Fruit fly (Drosophila melanogaster) whole organism, embryonic: Measurements from ENCODE around the gene HemK2.

ENCODE experiments used
- BEAF-32 ChIP-seq: fragments of 200-800 bp; sonication (Bioruptor generic); optimal IDR thresholded peaks from 3 replicates; lab custom pipeline; 2017; ENCODE audit warnings: missing biosample characterization, missing genetic modification characterization, mild to moderate bottlenecking, moderate library complexity, missing genetic modification reagents
- Bgb ChIP-seq: fragments of 200-800 bp; sonication (Bioruptor generic); IDR thresholded peaks from 2 replicates; pipeline ENCODE4 v1.3.6; 2022; ENCODE audit warnings: missing biosample characterization, missing genetic modification characterization; ENCODE audit not compliant: partially characterized antibody
- BtbVII ChIP-seq: fragments of 200-800 bp; sonication (Bioruptor generic); optimal IDR thresholded peaks from 3 replicates; lab custom pipeline; 2017; ENCODE audit warnings: missing biosample characterization, mild to moderate bottlenecking, missing genetic modification characterization
- CG10565 ChIP-seq: fragments of 200-800 bp; sonication (Bioruptor generic); optimal IDR thresholded peaks from 3 replicates; lab custom pipeline; 2016; ENCODE audit warnings: missing biosample characterization, mild to moderate bottlenecking, missing genetic modification characterization
- CG12391 ChIP-seq: fragments of 200-800 bp; sonication (Bioruptor generic); optimal IDR thresholded peaks from 3 replicates; lab custom pipeline; 2018; ENCODE audit warnings: missing biosample characterization, mild to moderate bottlenecking, missing genetic modification characterization, moderate library complexity
- CG12659 ChIP-seq: fragments of 200-800 bp; sonication (Bioruptor generic); optimal IDR thresholded peaks from 3 replicates; lab custom pipeline; 2017; ENCODE audit warnings: mild to moderate bottlenecking, missing biosample characterization, missing genetic modification reagents, missing genetic modification characterization
- CG13775 ChIP-seq: fragments of 200-800 bp; sonication (Bioruptor generic); optimal IDR thresholded peaks from 3 replicates; lab custom pipeline; 2017; ENCODE audit warnings: missing biosample characterization, mild to moderate bottlenecking, missing genetic modification characterization
- CG14050 ChIP-seq: fragments of 200-800 bp; sonication (Bioruptor generic); IDR thresholded peaks from 3 replicates; pipeline ENCODE4 v1.3.6; 2022; ENCODE audit warnings: missing biosample characterization, missing genetic modification characterization
- CG15011 ChIP-seq: fragments of 200-800 bp; sonication (Bioruptor generic); optimal IDR thresholded peaks from 3 replicates; lab custom pipeline; 2018; ENCODE audit warnings: missing biosample characterization, mild to moderate bottlenecking, missing genetic modification characterization
- CG17385 ChIP-seq: fragments of 200-800 bp; sonication (Bioruptor generic); optimal IDR thresholded peaks from 3 replicates; lab custom pipeline; 2018; ENCODE audit warnings: missing biosample characterization, mild to moderate bottlenecking, missing genetic modification characterization
- CG17829 ChIP-seq: fragments of 200-800 bp; optimal IDR thresholded peaks from 2 replicates; lab custom pipeline; 2019; ENCODE audit warnings: missing biosample characterization, mild to moderate bottlenecking, missing genetic modification characterization, moderate library complexity
- CG2116 ChIP-seq: fragments of 200-800 bp; sonication (Bioruptor generic); optimal IDR thresholded peaks from 3 replicates; lab custom pipeline; 2018; ENCODE audit warnings: missing biosample characterization, mild to moderate bottlenecking, missing genetic modification characterization
- CG2875 ChIP-seq: fragments of 200-800 bp; sonication (Bioruptor generic); optimal IDR thresholded peaks from 2 replicates; lab custom pipeline; 2017; ENCODE audit warnings: missing biosample characterization, mild to moderate bottlenecking, missing genetic modification characterization, missing genetic modification reagents
- CG4360 ChIP-seq: fragments of 200-800 bp; sonication (Bioruptor generic); IDR thresholded peaks from 2 replicates; pipeline ENCODE4 v1.3.6; 2022; ENCODE audit warnings: missing biosample characterization, missing genetic modification characterization
- CG4617 ChIP-seq: fragments of 200-800 bp; sonication (Bioruptor generic); optimal IDR thresholded peaks from 3 replicates; lab custom pipeline; 2016; ENCODE audit warnings: missing biosample characterization, missing genetic modification characterization, borderline replicate concordance
- CG4820 ChIP-seq: fragments of 200-800 bp; sonication (Bioruptor generic); optimal IDR thresholded peaks from 3 replicates; lab custom pipeline; 2016; ENCODE audit warnings: missing biosample characterization, missing genetic modification characterization
- CG6272 ChIP-seq: fragments of 200-800 bp; sonication (Bioruptor generic); IDR thresholded peaks from 2 replicates; pipeline ENCODE4 v1.3.6; 2022; ENCODE audit warnings: missing biosample characterization, missing genetic modification characterization
- CG7786 ChIP-seq: fragments of 200-800 bp; sonication (Bioruptor generic); optimal IDR thresholded peaks from 2 replicates; lab custom pipeline; 2016; ENCODE audit warnings: missing biosample characterization, missing genetic modification characterization
- CG8388 ChIP-seq: fragments of 200-800 bp; sonication (Bioruptor generic); optimal IDR thresholded peaks from 2 replicates; lab custom pipeline; 2019; ENCODE audit warnings: missing biosample characterization, mild to moderate bottlenecking, missing genetic modification characterization, moderate library complexity
- Dp ChIP-seq: fragments of 200-800 bp; sonication (Bioruptor generic); optimal IDR thresholded peaks from 2 replicates; lab custom pipeline; 2018; ENCODE audit warnings: missing biosample characterization, mild to moderate bottlenecking, missing genetic modification characterization, moderate library complexity
- Ets65A ChIP-seq: fragments of 200-800 bp; sonication (Bioruptor generic); peaks from one replicate; lab custom pipeline; 2016; ENCODE audit warnings: missing biosample characterization, missing genetic modification characterization
- HHEX ChIP-seq: fragments of 200-800 bp; sonication (Bioruptor generic); optimal IDR thresholded peaks from 3 replicates; lab custom pipeline; 2017; ENCODE audit warnings: missing biosample characterization, mild to moderate bottlenecking, missing genetic modification characterization, missing genetic modification reagents
- HLHmδ ChIP-seq: fragments of 200-800 bp; sonication (Bioruptor generic); optimal IDR thresholded peaks from 2 replicates; lab custom pipeline; 2018; ENCODE audit warnings: missing biosample characterization, mild to moderate bottlenecking, missing genetic modification characterization, moderate library complexity
- Lpt ChIP-seq: fragments of >200 bp; optimal IDR thresholded peaks from 2 replicates; lab custom pipeline; 2018; ENCODE audit warnings: missing biosample characterization, missing genetic modification characterization
- Neu2 ChIP-seq: fragments of 200-800 bp; sonication (Bioruptor generic); optimal IDR thresholded peaks from 3 replicates; lab custom pipeline; 2016; ENCODE audit warnings: missing biosample characterization, missing genetic modification characterization, borderline replicate concordance
- Rx ChIP-seq: fragments of 200-800 bp; sonication (Bioruptor generic); IDR thresholded peaks from 2 replicates; pipeline ENCODE4 v1.3.6; 2022; ENCODE audit warnings: missing biosample characterization, missing genetic modification characterization
- Taf1 ChIP-seq: fragments of 200-800 bp; sonication (Bioruptor generic); IDR thresholded peaks from 2 replicates; pipeline ENCODE4 v1.3.6; 2022; ENCODE audit warnings: missing biosample characterization, missing genetic modification characterization
- al ChIP-seq: fragments of 200-800 bp; sonication (Bioruptor generic); IDR thresholded peaks from 2 replicates; pipeline ENCODE4 v1.3.6; 2022; ENCODE audit warnings: missing biosample characterization, missing genetic modification characterization
- ato ChIP-seq: fragments of 200-800 bp; sonication (Bioruptor generic); IDR thresholded peaks from 2 replicates; pipeline ENCODE4 v1.3.6; 2022; ENCODE audit warnings: missing biosample characterization, missing genetic modification characterization; ENCODE audit not compliant: partially characterized antibody
- cas ChIP-seq: fragments of 200-800 bp; sonication (Bioruptor generic); IDR thresholded peaks from 2 replicates; pipeline ENCODE4 v1.3.6; 2022; ENCODE audit warnings: missing biosample characterization, missing genetic modification characterization
- crc ChIP-seq: fragments of 200-800 bp; sonication (Bioruptor generic); optimal IDR thresholded peaks from 2 replicates; lab custom pipeline; 2016; ENCODE audit warnings: missing biosample characterization, missing genetic modification characterization
- disco-r ChIP-seq: fragments of 200-800 bp; sonication (Bioruptor generic); optimal IDR thresholded peaks from 2 replicates; lab custom pipeline; 2016; ENCODE audit warnings: missing biosample characterization, missing genetic modification characterization
- exex ChIP-seq: fragments of 200-800 bp; sonication (Bioruptor generic); optimal IDR thresholded peaks from 4 replicates; lab custom pipeline; 2018; ENCODE audit warnings: missing biosample characterization, mild to moderate bottlenecking, missing genetic modification characterization, moderate library complexity
- gfzf ChIP-seq: fragments of 200-800 bp; sonication (Bioruptor generic); optimal IDR thresholded peaks from 2 replicates; lab custom pipeline; 2016; ENCODE audit warnings: missing biosample characterization, mild to moderate bottlenecking, missing genetic modification characterization, moderate library complexity
- grau ChIP-seq: fragments of 200-800 bp; optimal IDR thresholded peaks from 3 replicates; lab custom pipeline; 2019; ENCODE audit warnings: missing biosample characterization, mild to moderate bottlenecking, missing genetic modification characterization, moderate library complexity
- h ChIP-seq: fragments of >200 bp; optimal IDR thresholded peaks from 2 replicates; lab custom pipeline; 2017
- kah ChIP-seq: fragments of 200-800 bp; sonication (Bioruptor generic); optimal IDR thresholded peaks from 2 replicates; lab custom pipeline; 2018; ENCODE audit warnings: missing biosample characterization, mild to moderate bottlenecking, missing genetic modification characterization
- kni ChIP-seq: fragments of 200-800 bp; sonication (Bioruptor generic); optimal IDR thresholded peaks from 3 replicates; lab custom pipeline; 2017; ENCODE audit warnings: mild to moderate bottlenecking, missing biosample characterization, missing genetic modification reagents, missing genetic modification characterization
- knrl ChIP-seq: fragments of 200-800 bp; sonication (Bioruptor generic); IDR thresholded peaks from 3 replicates; pipeline ENCODE4 v1.3.6; 2022; ENCODE audit warnings: missing biosample characterization, missing genetic modification characterization; ENCODE audit not compliant: partially characterized antibody
- nmo ChIP-seq: fragments of 200-800 bp; sonication (Bioruptor generic); optimal IDR thresholded peaks from 2 replicates; lab custom pipeline; 2018; ENCODE audit warnings: missing biosample characterization, mild to moderate bottlenecking, missing genetic modification characterization, moderate library complexity
- pros ChIP-seq: fragments of 200-800 bp; sonication (Bioruptor generic); optimal IDR thresholded peaks from 3 replicates; lab custom pipeline; 2019; ENCODE audit warnings: missing biosample characterization, mild to moderate bottlenecking, missing genetic modification characterization, moderate library complexity
- pzg ChIP-seq: fragments of 200-800 bp; sonication (Bioruptor generic); optimal IDR thresholded peaks from 3 replicates; lab custom pipeline; 2018; ENCODE audit warnings: missing biosample characterization, mild to moderate bottlenecking, missing genetic modification characterization, moderate library complexity
- sd ChIP-seq: fragments of 200-800 bp; sonication (Bioruptor generic); optimal IDR thresholded peaks from 3 replicates; lab custom pipeline; 2018; ENCODE audit warnings: missing biosample characterization, mild to moderate bottlenecking, missing genetic modification characterization, moderate library complexity
- sim ChIP-seq: fragments of 200-800 bp; sonication (Bioruptor generic); IDR thresholded peaks from 2 replicates; pipeline ENCODE4 v1.3.6; 2022; ENCODE audit warnings: missing biosample characterization, missing genetic modification characterization
- sna ChIP-seq: fragments of 200-800 bp; sonication (Bioruptor generic); IDR thresholded peaks from 2 replicates; pipeline ENCODE4 v1.3.6; 2022; ENCODE audit warnings: missing biosample characterization, missing genetic modification characterization; ENCODE audit not compliant: partially characterized antibody
- stwl ChIP-seq: fragments of 200-800 bp; sonication (Bioruptor generic); optimal IDR thresholded peaks from 3 replicates; lab custom pipeline; 2018; ENCODE audit warnings: missing biosample characterization, mild to moderate bottlenecking, missing genetic modification characterization, moderate library complexity
- sug ChIP-seq: fragments of 200-800 bp; optimal IDR thresholded peaks from 2 replicates; lab custom pipeline; 2019; ENCODE audit warnings: missing biosample characterization, mild to moderate bottlenecking, missing genetic modification characterization, moderate library complexity
- tna ChIP-seq: fragments of 200-800 bp; sonication (Bioruptor generic); IDR thresholded peaks from 2 replicates; pipeline ENCODE4 v1.3.6; 2022; ENCODE audit warnings: missing biosample characterization, missing genetic modification characterization; ENCODE audit not compliant: partially characterized antibody
- tup ChIP-seq: fragments of 200-800 bp; sonication (Bioruptor generic); optimal IDR thresholded peaks from 2 replicates; lab custom pipeline; 2016; ENCODE audit warnings: missing biosample characterization, mild to moderate bottlenecking, missing genetic modification characterization, moderate library complexity
- unc-4 ChIP-seq: fragments of 200-800 bp; sonication (Bioruptor generic); IDR thresholded peaks from 2 replicates; pipeline ENCODE4 v1.3.6; 2022; ENCODE audit warnings: missing biosample characterization, missing genetic modification characterization; ENCODE audit not compliant: partially characterized antibody

The HemK2 gene

DNA sequence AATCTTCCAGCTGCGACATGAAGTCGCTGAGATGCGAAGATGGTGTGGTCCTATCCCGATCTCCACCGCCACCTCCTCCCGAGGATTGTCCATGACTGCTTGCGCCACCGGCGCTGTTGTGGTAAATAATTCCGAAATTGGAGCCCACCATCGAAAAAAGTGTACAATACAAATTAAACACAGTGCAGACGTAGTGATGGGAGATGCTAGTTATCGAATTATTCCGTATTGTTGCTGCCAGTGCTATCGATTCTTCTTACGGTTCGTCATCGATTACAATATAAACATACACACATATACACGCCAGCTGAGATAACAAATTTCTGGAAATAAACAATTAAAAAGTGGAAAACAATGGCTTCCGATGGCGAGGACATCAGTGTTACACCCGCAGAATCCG lies 8.2 kb upstream of the HemK2 start, which contains the start of the genes Taf10b and Taf10 (continued):
- no peak for TF ChIP-seq cas (GFP tag; lab: Robert Waterston, UW)
- peak; percentile 24 for TF ChIP-seq CG17829
- no peak for TF ChIP-seq Taf1
- no peak for TF ChIP-seq CG15011
- TF ChIP-seq CG12391 = peak; percentile 13
- no peak for TF ChIP-seq crc (GFP tag; lab: Kevin White, UChicago)
- peak; percentile 71 for TF ChIP-seq CG4617 (GFP tag; lab: Kevin White, UChicago)
- peak; percentile 48 for TF ChIP-seq sd
- peak; percentile 61; the same call in 2 of the 3 replicates for TF ChIP-seq knrl (GFP tag; lab: Robert Waterston, UW)
- no peak for TF ChIP-seq CG10565 (GFP tag; lab: Kevin White, UChicago)
- no peak for TF ChIP-seq CG2875 (GFP tag; lab: Kevin White, UChicago)
- no peak for TF ChIP-seq CG6272 (GFP tag; lab: Robert Waterston, UW)
- peak; percentile 33 for TF ChIP-seq sug
- TF ChIP-seq CG4360 (GFP tag; lab: Robert Waterston, UW) = no peak
- TF ChIP-seq Neu2 (GFP tag; lab: Kevin White, UChicago) = no peak
- peak; percentile 87 for TF ChIP-seq unc-4 (GFP tag; lab: Robert Waterston, UW)
- no peak for TF ChIP-seq pros (GFP tag; lab: Kevin White, UChicago)
- no peak for TF ChIP-seq kni (GFP tag; lab: Kevin White, UChicago)
- peak; percentile 66 for TF ChIP-seq CG12659
- TF ChIP-seq exex (tag; lab: Kevin White, UChicago) = peak; percentile 48
- TF ChIP-seq stwl (tag; lab: Kevin White, UChicago) = peak; percentile 77
- peak; percentile 3 for TF ChIP-seq kah (GFP tag; lab: Kevin White, UChicago)
- peak; percentile 79 for TF ChIP-seq tna (GFP tag; lab: Robert Waterston, UW)
- no peak for TF ChIP-seq Ets65A
- no peak for TF ChIP-seq tup (GFP tag; lab: Kevin White, UChicago)
- TF ChIP-seq Dp (GFP tag; lab: Kevin White, UChicago) = peak; percentile 45
- TF ChIP-seq HHEX = no peak
- TF ChIP-seq Lpt (GFP tag; lab: Kevin White, UChicago) = no peak
- TF ChIP-seq BEAF-32 (GFP tag; lab: Kevin White, UChicago) = peak; percentile 75
- TF ChIP-seq pzg = peak; percentile 76
- TF ChIP-seq disco-r (GFP tag; lab: Kevin White, UChicago) = no peak
- TF ChIP-seq al (GFP tag; lab: Robert Waterston, UW) = no peak
- no peak for TF ChIP-seq sim
- peak; percentile 80 for TF ChIP-seq ato (GFP tag; lab: Robert Waterston, UW)
- no peak for TF ChIP-seq CG4820 (GFP tag; lab: Kevin White, UChicago)
- peak; percentile 1 for TF ChIP-seq BtbVII (GFP tag; lab: Kevin White, UChicago)
- peak; percentile 84 for TF ChIP-seq CG2116
- TF ChIP-seq nmo = peak; percentile 25
- TF ChIP-seq Rx (GFP tag; lab: Robert Waterston, UW) = no peak
- peak; percentile 56 for TF ChIP-seq CG8388 (GFP tag; lab: Kevin White, UChicago)
- TF ChIP-seq sna (GFP tag; lab: Robert Waterston, UW) = peak; percentile 83
- TF ChIP-seq grau (tag; lab: Kevin White, UChicago) = no peak
- no peak for TF ChIP-seq HLHmδ (GFP tag; lab: Kevin White, UChicago)
- no peak for TF ChIP-seq CG14050 (GFP tag; lab: Robert Waterston, UW)
- TF ChIP-seq CG7786 (GFP tag; lab: Kevin White, UChicago) = no peak
- TF ChIP-seq Bgb (GFP tag; lab: Robert Waterston, UW) = peak; percentile 82
- no peak for TF ChIP-seq h
- no peak for TF ChIP-seq CG13775 (GFP tag; lab: Kevin White, UChicago)
- peak; percentile 4 for TF ChIP-seq CG17385 (GFP tag; lab: Kevin White, UChicago)
- TF ChIP-seq gfzf (GFP tag; lab: Kevin White, UChicago) = peak; percentile 19
